Fruit fly (Drosophila melanogaster) whole organism, embryonic: Measurements from ENCODE around the gene CG8925.

Experiments used
- Asciz ChIP-seq: fragments of 200-800 bp; sonication (Bioruptor generic); optimal IDR thresholded peaks from 2 replicates; lab custom pipeline; 2017; ENCODE audit warnings: missing biosample characterization, mild to moderate bottlenecking, missing genetic modification characterization, missing genetic modification reagents
- C15 ChIP-seq: fragments of 200-800 bp; sonication (Bioruptor generic); IDR thresholded peaks from 3 replicates; pipeline ENCODE4 v1.3.6; 2022; ENCODE audit warnings: missing biosample characterization, missing genetic modification characterization
- CG1024 ChIP-seq: fragments of 200-800 bp; sonication (Bioruptor generic); IDR thresholded peaks from 2 replicates; pipeline ENCODE4 v1.3.6; 2022; ENCODE audit warnings: missing biosample characterization, missing genetic modification characterization
- CG11398 ChIP-seq: fragments of 200-800 bp; sonication (Bioruptor generic); optimal IDR thresholded peaks from 2 replicates; lab custom pipeline; 2016; ENCODE audit warnings: missing biosample characterization, missing genetic modification characterization
- CG11696 ChIP-seq: fragments of 200-800 bp; sonication (Bioruptor generic); IDR thresholded peaks from 2 replicates; pipeline ENCODE4 v1.3.6; 2022; ENCODE audit warnings: missing biosample characterization, missing genetic modification characterization
- CG12659 ChIP-seq: fragments of 200-800 bp; sonication (Bioruptor generic); optimal IDR thresholded peaks from 3 replicates; lab custom pipeline; 2017; ENCODE audit warnings: mild to moderate bottlenecking, missing biosample characterization, missing genetic modification reagents, missing genetic modification characterization
- CG12744 ChIP-seq: fragments of 200-800 bp; sonication (Bioruptor generic); optimal IDR thresholded peaks from 2 replicates; lab custom pipeline; 2016; ENCODE audit warnings: missing biosample characterization, missing genetic modification characterization
- CG14441 ChIP-seq: fragments of 200-800 bp; sonication (Bioruptor generic); IDR thresholded peaks from 2 replicates; pipeline ENCODE4 v1.3.6; 2022; ENCODE audit warnings: missing biosample characterization, missing genetic modification characterization
- CG14710 ChIP-seq: fragments of 200-800 bp; sonication (Bioruptor generic); optimal IDR thresholded peaks from 3 replicates; lab custom pipeline; 2019; ENCODE audit warnings: missing biosample characterization, mild to moderate bottlenecking, missing genetic modification characterization, moderate library complexity
- CG16779 ChIP-seq: fragments of 200-800 bp; sonication (Bioruptor generic); IDR thresholded peaks from 2 replicates; pipeline ENCODE4 v1.3.6; 2022; ENCODE audit warnings: missing biosample characterization, missing genetic modification characterization
- CG18262 ChIP-seq: fragments of 200-800 bp; optimal IDR thresholded peaks from 3 replicates; lab custom pipeline; 2019; ENCODE audit warnings: missing biosample characterization, mild to moderate bottlenecking, missing genetic modification characterization, moderate library complexity
- CG3065 ChIP-seq: fragments of 200-800 bp; sonication (Bioruptor generic); optimal IDR thresholded peaks from 2 replicates; lab custom pipeline; 2016; ENCODE audit warnings: missing biosample characterization, missing genetic modification characterization
- CG31388 ChIP-seq: fragments of 200-800 bp; sonication (Bioruptor generic); optimal IDR thresholded peaks from 2 replicates; lab custom pipeline; 2016; ENCODE audit warnings: missing biosample characterization, missing genetic modification characterization
- CG4360 ChIP-seq: fragments of 200-800 bp; sonication (Bioruptor generic); IDR thresholded peaks from 2 replicates; pipeline ENCODE4 v1.3.6; 2022; ENCODE audit warnings: missing biosample characterization, missing genetic modification characterization
- CG4424 ChIP-seq: fragments of 200-800 bp; sonication (Bioruptor generic); optimal IDR thresholded peaks from 3 replicates; lab custom pipeline; 2016; ENCODE audit warnings: missing biosample characterization, missing genetic modification characterization
- CG4730 ChIP-seq: fragments of 200-800 bp; sonication (Bioruptor generic); IDR thresholded peaks from 2 replicates; pipeline ENCODE4 v1.3.6; 2022; ENCODE audit warnings: missing biosample characterization, missing genetic modification characterization
- CG9437 ChIP-seq: fragments of 200-800 bp; sonication (Bioruptor generic); optimal IDR thresholded peaks from 2 replicates; lab custom pipeline; 2018; ENCODE audit warnings: missing biosample characterization, mild to moderate bottlenecking, missing genetic modification characterization
- CG9932 ChIP-seq: fragments of 200-800 bp; sonication (Bioruptor generic); IDR thresholded peaks from 2 replicates; pipeline ENCODE4 v1.3.6; 2022; ENCODE audit warnings: missing biosample characterization, missing genetic modification characterization
- CTCF ChIP-seq: fragments of 200-800 bp; sonication (Bioruptor generic); optimal IDR thresholded peaks from 2 replicates; lab custom pipeline; 2017; ENCODE audit warnings: missing biosample characterization, mild to moderate bottlenecking, missing genetic modification characterization, moderate library complexity
- Chrac-16 ChIP-seq: fragments of 200-800 bp; sonication (Bioruptor generic); optimal IDR thresholded peaks from 3 replicates; lab custom pipeline; 2016; ENCODE audit warnings: missing biosample characterization, missing genetic modification characterization
- CkIIα-i1 ChIP-seq: fragments of 200-800 bp; sonication (Bioruptor generic); IDR thresholded peaks from 2 replicates; pipeline ENCODE4 v1.3.6; 2022; ENCODE audit warnings: missing biosample characterization, missing genetic modification characterization
- HLH3B ChIP-seq: fragments of 200-800 bp; sonication (Bioruptor generic); IDR thresholded peaks from 2 replicates; pipeline ENCODE4 v1.3.6; 2022; ENCODE audit warnings: missing biosample characterization, missing genetic modification characterization
- Kr ChIP-seq: fragments of 200-800 bp; sonication (Bioruptor generic); optimal IDR thresholded peaks from 2 replicates; lab custom pipeline; 2017; ENCODE audit warnings: missing biosample characterization, mild to moderate bottlenecking, missing genetic modification characterization
- MTF-1 ChIP-seq: fragments of 200-800 bp; sonication (Bioruptor generic); optimal IDR thresholded peaks from 2 replicates; lab custom pipeline; 2018; ENCODE audit warnings: missing biosample characterization, mild to moderate bottlenecking, missing genetic modification characterization, borderline replicate concordance
- Side ChIP-seq: fragments of 200-800 bp; sonication (Bioruptor generic); optimal IDR thresholded peaks from 2 replicates; lab custom pipeline; 2016; ENCODE audit warnings: missing biosample characterization, missing genetic modification characterization
- Stat92E ChIP-seq, 3 experiments: fragments of >200 bp in 2 of 3; fragments of 200-800 bp in 1 of 3; sonication (Bioruptor generic) in 1 of 3; optimal IDR thresholded peaks; 2 replicates each; lab custom pipeline; 2017 to 2019; ENCODE audit warnings: missing biosample characterization in 3 of 3, missing genetic modification characterization in 3 of 3, mild to moderate bottlenecking in 1 of 3, moderate library complexity in 1 of 3
- Usf ChIP-seq: fragments of 200-800 bp; sonication (Bioruptor generic); optimal IDR thresholded peaks from 2 replicates; lab custom pipeline; 2017; ENCODE audit warnings: missing genotype, missing biosample characterization, missing genetic modification characterization
- bigmax ChIP-seq: fragments of 200-800 bp; sonication (Bioruptor generic); optimal IDR thresholded peaks from 2 replicates; lab custom pipeline; 2018; ENCODE audit warnings: missing biosample characterization, mild to moderate bottlenecking, missing genetic modification characterization
- cas ChIP-seq: fragments of 200-800 bp; sonication (Bioruptor generic); IDR thresholded peaks from 2 replicates; pipeline ENCODE4 v1.3.6; 2022; ENCODE audit warnings: missing biosample characterization, missing genetic modification characterization
- caup ChIP-seq: fragments of 200-800 bp; sonication (Bioruptor generic); optimal IDR thresholded peaks from 3 replicates; lab custom pipeline; 2017; ENCODE audit warnings: missing biosample characterization, mild to moderate bottlenecking, missing genetic modification characterization, moderate library complexity; ENCODE audit not compliant: severe bottlenecking
- chinmo ChIP-seq: fragments of 200-800 bp; sonication (Bioruptor generic); IDR thresholded peaks from 4 replicates; pipeline ENCODE4 v1.3.6; 2022; ENCODE audit warnings: missing biosample characterization, missing genetic modification characterization; ENCODE audit not compliant: partially characterized antibody
- dmrt99B ChIP-seq: fragments of 200-800 bp; sonication (Bioruptor generic); optimal IDR thresholded peaks from 2 replicates; lab custom pipeline; 2018; ENCODE audit warnings: missing biosample characterization, mild to moderate bottlenecking, missing genetic modification characterization, moderate library complexity
- fd102C ChIP-seq: fragments of 200-800 bp; sonication (Bioruptor generic); optimal IDR thresholded peaks from 2 replicates; lab custom pipeline; 2018; ENCODE audit warnings: missing biosample characterization, mild to moderate bottlenecking, missing genetic modification characterization, moderate library complexity
- gcm ChIP-seq: fragments of 200-800 bp; sonication (Bioruptor generic); optimal IDR thresholded peaks from 2 replicates; lab custom pipeline; 2019; ENCODE audit warnings: missing biosample characterization, mild to moderate bottlenecking, missing genetic modification characterization, moderate library complexity
- lab ChIP-seq: fragments of 200-800 bp; sonication (Bioruptor generic); optimal IDR thresholded peaks from 3 replicates; lab custom pipeline; 2017; ENCODE audit warnings: missing biosample characterization, missing genetic modification characterization, mild to moderate bottlenecking, moderate library complexity, missing genetic modification reagents
- lola ChIP-seq, 3 experiments: fragments of >200 bp in 2 of 3; fragments of 200-800 bp in 1 of 3; sonication (Bioruptor generic) in 1 of 3; optimal IDR thresholded peaks; 2 replicates each; lab custom pipeline; 2017 to 2019; ENCODE audit warnings: missing biosample characterization in 3 of 3, missing genetic modification characterization in 3 of 3, mild to moderate bottlenecking in 1 of 3, moderate library complexity in 1 of 3
- nom ChIP-seq: fragments of 200-800 bp; sonication (Bioruptor generic); optimal IDR thresholded peaks from 2 replicates; lab custom pipeline; 2017; ENCODE audit warnings: missing biosample characterization, missing genetic modification characterization, mild to moderate bottlenecking, moderate library complexity, missing genetic modification reagents
- pb ChIP-seq: fragments of 200-800 bp; sonication (Bioruptor generic); optimal IDR thresholded peaks from 3 replicates; lab custom pipeline; 2016; ENCODE audit warnings: missing biosample characterization, missing genetic modification characterization
- prd ChIP-seq, 3 experiments: fragments of >200 bp in 2 of 3; fragments of 200-800 bp in 1 of 3; sonication (Bioruptor generic) in 1 of 3; optimal IDR thresholded peaks in 2 of 3; IDR thresholded peaks in 1 of 3; 2 replicates in 2 of 3; 3 replicates in 1 of 3; pipeline versions ENCODE4 v1.3.6 to Lab custom; 2017 to 2022; ENCODE audit warnings: missing biosample characterization in 1 of 3, missing genetic modification characterization in 1 of 3
- psq ChIP-seq: fragments of 200-800 bp; sonication (Bioruptor generic); optimal IDR thresholded peaks from 2 replicates; lab custom pipeline; 2017; ENCODE audit warnings: missing biosample characterization, missing genetic modification characterization
- ranshi ChIP-seq: fragments of 200-800 bp; sonication (Bioruptor generic); IDR thresholded peaks from 2 replicates; pipeline ENCODE4 v1.3.6; 2022; ENCODE audit warnings: missing biosample characterization, missing genetic modification characterization
- row ChIP-seq: fragments of 200-800 bp; sonication (Bioruptor generic); IDR thresholded peaks from 3 replicates; pipeline ENCODE4 v1.3.6; 2022; ENCODE audit warnings: missing biosample characterization, missing genetic modification characterization
- so ChIP-seq: fragments of 200-800 bp; sonication (Bioruptor generic); IDR thresholded peaks from 3 replicates; pipeline ENCODE4 v1.3.6; 2022; ENCODE audit warnings: missing biosample characterization, missing genetic modification characterization
- ttk ChIP-seq: fragments of 200-800 bp; sonication (Bioruptor generic); IDR thresholded peaks from 2 replicates; pipeline ENCODE4 v2.1.2; 2022; ENCODE audit warnings: missing biosample characterization, missing genetic modification characterization
- unc-4 ChIP-seq: fragments of 200-800 bp; sonication (Bioruptor generic); IDR thresholded peaks from 2 replicates; pipeline ENCODE4 v1.3.6; 2022; ENCODE audit warnings: missing biosample characterization, missing genetic modification characterization; ENCODE audit not compliant: partially characterized antibody
- vnd ChIP-seq: fragments of 200-800 bp; sonication (Bioruptor generic); IDR thresholded peaks from 3 replicates; pipeline ENCODE4 v1.3.6; 2022; ENCODE audit warnings: missing biosample characterization, missing genetic modification characterization; ENCODE audit not compliant: partially characterized antibody
- wdn ChIP-seq: fragments of 200-800 bp; sonication (Bioruptor generic); IDR thresholded peaks from 2 replicates; pipeline ENCODE4 v1.3.6; 2022; ENCODE audit warnings: missing biosample characterization, missing genetic modification characterization
- wor ChIP-seq: fragments of 200-800 bp; sonication (Bioruptor generic); IDR thresholded peaks from 2 replicates; pipeline ENCODE4 v1.3.6; 2022; ENCODE audit warnings: missing biosample characterization, missing genetic modification characterization
- z ChIP-seq: fragments of 200-800 bp; sonication (Bioruptor generic); IDR thresholded peaks from 3 replicates; pipeline ENCODE4 v1.3.6; 2022; ENCODE audit warnings: missing biosample characterization, missing genetic modification characterization

Gene CG8925

dm6 chr3R:16222300-16222903, 50.6 kb downstream of the CG8925 start (continued):
- TF ChIP-seq CG3065 (GFP tag; lab: Kevin White, UChicago) (peak; percentile 99), CG4360 (GFP tag; lab: Robert Waterston, UW) (peak; percentile 95), unc-4 (GFP tag; lab: Robert Waterston, UW) (no peak), fd102C (GFP tag; lab: Kevin White, UChicago) (peak; percentile 85), ranshi (GFP tag; lab: Robert Waterston, UW) (peak; percentile 100), CG11398 (GFP tag; lab: Kevin White, UChicago) (peak; percentile 99), psq (GFP tag; lab: Kevin White, UChicago) (peak; percentile 95), CG18262 (peak; percentile 96), caup (peak; percentile 99), CkIIα-i1 (GFP tag; lab: Robert Waterston, UW) (peak; percentile 98), Side (GFP tag; lab: Kevin White, UChicago) (peak; percentile 100), pb (GFP tag; lab: Kevin White, UChicago) (peak; percentile 100), C15 (GFP tag; lab: Robert Waterston, UW) (peak; percentile 99), CG9932 (GFP tag; lab: Robert Waterston, UW) (peak; percentile 99), chinmo (peak; percentile 85; the same call in 3 of the 4 replicates), CG12744 (peak; percentile 98), Chrac-16 (GFP tag; lab: Kevin White, UChicago) (peak; percentile 99), CG9437 (GFP tag; lab: Kevin White, UChicago) (peak; percentile 78), CG4730 (GFP tag; lab: Robert Waterston, UW) (peak; percentile 100), dmrt99B (peak; percentile 100), MTF-1 (GFP tag; lab: Kevin White, UChicago) (peak; percentile 99), HLH3B (GFP tag; lab: Robert Waterston, UW) (peak; percentile 100), wor (GFP tag; lab: Robert Waterston, UW) (peak; percentile 99), CG14441 (peak; percentile 100), prd (optimal IDR thresholded peaks at IDR 0.05; lab: Kevin White, UChicago) (no peak), prd (GFP tag; IDR thresholded peaks at IDR 0.05; lab: Robert Waterston, UW) (peak; percentile 100), CG1024 (GFP tag; lab: Robert Waterston, UW) (peak; percentile 98), CG12659 (GFP tag; lab: Kevin White, UChicago) (peak; percentile 99), so (GFP tag; lab: Robert Waterston, UW) (peak; percentile 100), ttk (GFP tag; lab: Robert Waterston, UW) (peak; percentile 100), Asciz (GFP tag; lab: Kevin White, UChicago) (peak; percentile 99), lab (GFP tag; lab: Kevin White, UChicago) (peak; percentile 100), Kr (GFP tag; lab: Kevin White, UChicago) (peak; percentile 61), wdn (peak; percentile 99), CG11696 (GFP tag; lab: Robert Waterston, UW) (peak; percentile 98), CG14710 (tag; lab: Kevin White, UChicago) (peak; percentile 94), bigmax (GFP tag; lab: Kevin White, UChicago) (peak; percentile 89), Stat92E (GFP tag; optimal IDR thresholded peaks at IDR 0.05; lab: Kevin White, UChicago) (peak in 1 of 3 experiments; percentile 96), nom (GFP tag; lab: Kevin White, UChicago) (peak; percentile 89), gcm (GFP tag; lab: Kevin White, UChicago) (peak; percentile 99), Usf (GFP tag; lab: Kevin White, UChicago) (peak; percentile 93), lola (GFP tag; optimal IDR thresholded peaks at IDR 0.05; lab: Kevin White, UChicago) (peak in 2 of 3 experiments; percentile 37 to 64), CTCF (GFP tag; lab: Kevin White, UChicago) (peak; percentile 77), CG16779 (peak; percentile 99), z (GFP tag; lab: Robert Waterston, UW) (peak; percentile 88), row (GFP tag; lab: Robert Waterston, UW) (peak; percentile 100), CG31388 (peak; percentile 99), CG4424 (GFP tag; lab: Kevin White, UChicago) (peak; percentile 99), vnd (GFP tag; lab: Robert Waterston, UW) (no peak), cas (GFP tag; lab: Robert Waterston, UW) (peak; percentile 97)
